Worm (Caenorhabditis elegans) whole organism, mixed stage, embryonic: ENCODE measurements around the gene Y41C4A.11.

Experiments
- M03D4.4 ChIP-seq: sonication (generic microtip); optimal IDR thresholded peaks from 2 replicates; lab custom pipeline; 2017; ENCODE audit warnings: mild to moderate bottlenecking, missing genetic modification characterization, missing compliant biosample characterization
- bed-3 ChIP-seq: fragments of 200-800 bp; sonication (Bioruptor generic); optimal IDR thresholded peaks from 3 replicates; lab custom pipeline; 2018; ENCODE audit warnings: mild to moderate bottlenecking, missing genetic modification characterization, moderate library complexity, missing compliant biosample characterization
- ceh-39 ChIP-seq: fragments of 150-350 bp; optimal IDR thresholded peaks from 2 replicates; lab custom pipeline; 2014; ENCODE audit warnings: missing biosample characterization, missing genetic modification characterization
- ceh-83 ChIP-seq: fragments of 200-800 bp; sonication (Bioruptor generic); optimal IDR thresholded peaks from 2 replicates; lab custom pipeline; 2018; ENCODE audit warnings: mild to moderate bottlenecking, missing genetic modification characterization, missing compliant biosample characterization
- ces-1 ChIP-seq: fragments of 150-350 bp; optimal IDR thresholded peaks from 2 replicates; lab custom pipeline; 2014; ENCODE audit warnings: missing biosample characterization, missing genetic modification reagents, missing genetic modification characterization
- cnd-1 ChIP-seq: fragments of 200-800 bp; sonication (Bioruptor generic); optimal IDR thresholded peaks from 2 replicates; lab custom pipeline; 2018; ENCODE audit warnings: mild to moderate bottlenecking, missing genetic modification characterization, missing compliant biosample characterization
- drap-1 ChIP-seq: fragments of 200-800 bp; sonication (Bioruptor generic); optimal IDR thresholded peaks from 3 replicates; lab custom pipeline; 2018; ENCODE audit warnings: mild to moderate bottlenecking, missing genetic modification characterization, missing compliant biosample characterization
- elt-1 ChIP-seq: sonication (generic microtip); optimal IDR thresholded peaks from 2 replicates; lab custom pipeline; 2017; ENCODE audit warnings: missing genetic modification characterization, mild to moderate bottlenecking, missing compliant biosample characterization, antibody characterized with exemption, moderate library complexity, borderline replicate concordance; ENCODE audit not compliant: insufficient read depth
- flh-1 ChIP-seq: fragments of 200-800 bp; sonication (Bioruptor generic); optimal IDR thresholded peaks from 2 replicates; lab custom pipeline; 2018; ENCODE audit warnings: mild to moderate bottlenecking, missing genetic modification characterization, moderate library complexity, missing compliant biosample characterization
- ham-2 ChIP-seq: fragments of 200-800 bp; sonication (Bioruptor generic); optimal IDR thresholded peaks from 2 replicates; lab custom pipeline; 2018; ENCODE audit warnings: mild to moderate bottlenecking, missing genetic modification characterization, missing compliant biosample characterization
- hlh-1 ChIP-seq: fragments of 150-350 bp; optimal IDR thresholded peaks from 2 replicates; lab custom pipeline; 2014; ENCODE audit warnings: missing biosample characterization, missing genetic modification reagents, missing genetic modification characterization
- lin-13 ChIP-seq: fragments of 150-350 bp; optimal IDR thresholded peaks from 2 replicates; lab custom pipeline; 2014; ENCODE audit warnings: missing biosample characterization, missing genetic modification characterization
- lin-32 ChIP-seq: fragments of 200-800 bp; sonication (Bioruptor generic); optimal IDR thresholded peaks from 2 replicates; lab custom pipeline; 2018; ENCODE audit warnings: mild to moderate bottlenecking, missing genetic modification characterization, missing compliant biosample characterization
- lsy-2 ChIP-seq: fragments of 150-350 bp; optimal IDR thresholded peaks from 2 replicates; lab custom pipeline; 2014; ENCODE audit warnings: missing biosample characterization, missing genetic modification characterization
- mab-5 ChIP-seq: fragments of 150-350 bp; optimal IDR thresholded peaks from 2 replicates; lab custom pipeline; 2014; ENCODE audit warnings: missing biosample characterization, missing genetic modification characterization
- mep-1 ChIP-seq: fragments of 150-350 bp; optimal IDR thresholded peaks from 2 replicates; lab custom pipeline; 2017; ENCODE audit warnings: missing biosample characterization, missing genetic modification reagents, missing genetic modification characterization, inconsistent platforms
- mls-2 ChIP-seq: sonication (generic microtip); optimal IDR thresholded peaks from 2 replicates; lab custom pipeline; 2016; ENCODE audit warnings: mild to moderate bottlenecking, missing genetic modification characterization, moderate library complexity, missing compliant biosample characterization
- nhr-2 ChIP-seq: fragments of 150-350 bp; optimal IDR thresholded peaks from 2 replicates; lab custom pipeline; 2014; ENCODE audit warnings: missing biosample characterization, missing genetic modification characterization
- nhr-237 ChIP-seq: fragments of 150-350 bp; optimal IDR thresholded peaks from 2 replicates; lab custom pipeline; 2014; ENCODE audit warnings: missing biosample characterization, missing genetic modification characterization
- nhr-28 ChIP-seq: fragments of 150-350 bp; optimal IDR thresholded peaks from 2 replicates; lab custom pipeline; 2014; ENCODE audit warnings: missing biosample characterization, missing genetic modification characterization
- nhr-76 ChIP-seq: sonication (generic microtip); optimal IDR thresholded peaks from 2 replicates; lab custom pipeline; 2017; ENCODE audit warnings: missing biosample characterization, missing genetic modification characterization
- pha-4 ChIP-seq: fragments of 150-350 bp; optimal IDR thresholded peaks from 2 replicates; lab custom pipeline; 2018; ENCODE audit warnings: missing biosample characterization, missing genetic modification reagents, missing genetic modification characterization
- sem-2 ChIP-seq: fragments of 200-800 bp; sonication (Bioruptor generic); optimal IDR thresholded peaks from 2 replicates; lab custom pipeline; 2018; ENCODE audit warnings: mild to moderate bottlenecking, missing genetic modification characterization, missing compliant biosample characterization
- sptf-1 ChIP-seq: sonication (generic microtip); optimal IDR thresholded peaks from 2 replicates; lab custom pipeline; 2017; ENCODE audit warnings: mild to moderate bottlenecking, missing genetic modification characterization, moderate library complexity, missing compliant biosample characterization
- tbx-8 ChIP-seq: fragments of 200-800 bp; sonication (Bioruptor generic); optimal IDR thresholded peaks from 2 replicates; lab custom pipeline; 2018; ENCODE audit warnings: mild to moderate bottlenecking, missing genetic modification characterization, moderate library complexity, missing compliant biosample characterization
- unc-39 ChIP-seq: fragments of 150-350 bp; optimal IDR thresholded peaks from 2 replicates; lab custom pipeline; 2014; ENCODE audit warnings: missing biosample characterization, missing genetic modification characterization
- unc-62 ChIP-seq: fragments of 150-350 bp; optimal IDR thresholded peaks from 2 replicates; lab custom pipeline; 2014; ENCODE audit warnings: missing biosample characterization, missing genetic modification reagents, missing genetic modification characterization
- zip-8 ChIP-seq: fragments of 150-350 bp; optimal IDR thresholded peaks from 2 replicates; lab custom pipeline; 2014; ENCODE audit warnings: missing biosample characterization, missing genetic modification characterization
- ztf-11 ChIP-seq: fragments of 150-350 bp; optimal IDR thresholded peaks from 2 replicates; lab custom pipeline; 2014; ENCODE audit warnings: missing biosample characterization, missing genetic modification characterization

Y41C4A.11 gene

DNA sequence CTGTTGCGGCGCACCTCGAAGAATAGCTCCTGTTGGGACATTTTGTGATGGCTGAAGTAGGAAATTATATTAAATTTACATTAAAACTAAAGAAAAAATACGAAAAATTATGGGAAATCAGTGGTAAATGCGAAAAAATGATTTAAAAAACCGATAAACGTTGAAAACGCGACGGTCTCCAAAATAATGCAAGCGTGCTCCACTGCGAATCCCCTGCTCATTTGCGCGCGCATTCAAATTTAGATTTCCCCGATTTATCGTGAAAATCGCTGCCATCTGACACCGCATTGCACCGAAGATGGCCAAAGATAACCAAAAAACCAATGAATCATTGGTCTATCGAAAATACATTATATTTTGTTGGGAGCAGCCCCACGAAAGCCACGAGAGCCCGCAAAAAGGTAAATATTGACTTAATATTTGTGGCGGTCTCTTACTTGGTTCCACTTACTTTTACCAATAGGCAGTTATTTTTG is at the start of gene Y41C4A.11, which contains the start of gene elb-1:
Gene Y41C4A.11, plus strand, starts transcription at position 461 of the 476 bp plus-strand sequence.
Gene elb-1, minus strand, starts transcription at position 51 of the 476 bp plus-strand sequence.
- TF ChIP-seq elt-1 (tag; lab: Kevin White, UChicago) (peak; percentile 71), zip-8 (tag; lab: Kevin White, UChicago) (no peak), ztf-11 (tag; lab: Kevin White, UChicago) (no peak), nhr-237 (tag; lab: Kevin White, UChicago) (peak; percentile 27), mep-1 (tag; lab: Kevin White, UChicago) (peak; percentile 75), bed-3 (GFP tag; lab: Kevin White, UChicago) (no peak), ceh-39 (tag; lab: Kevin White, UChicago) (peak; percentile 79), lsy-2 (tag; lab: Kevin White, UChicago) (peak; percentile 47), lin-13 (peak; percentile 46), ceh-83 (GFP tag; lab: Kevin White, UChicago) (no peak), pha-4 (tag; lab: Kevin White, UChicago) (peak; percentile 11), unc-62 (GFP tag; lab: Kevin White, UChicago) (no peak), nhr-76 (no peak)

DNA sequence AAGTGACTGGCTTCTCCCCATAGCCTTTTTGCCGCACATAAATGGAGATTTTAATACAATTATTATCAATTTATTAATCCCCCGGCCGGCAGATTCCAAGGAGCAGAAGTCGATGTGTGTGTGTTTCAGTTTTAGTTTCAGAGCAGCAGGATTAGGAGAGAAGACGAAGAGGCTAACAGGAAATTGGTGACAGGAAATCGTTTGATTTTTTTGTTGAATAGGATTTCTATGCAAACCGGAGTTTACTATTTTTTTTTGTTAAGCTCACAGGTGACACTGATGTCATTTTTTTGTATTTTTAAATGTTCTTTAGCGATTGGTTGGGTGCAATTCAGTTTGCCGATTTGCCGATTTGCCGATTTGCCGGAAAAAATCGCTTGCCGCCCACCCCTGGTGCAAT is 39.1 kb upstream of the Y41C4A.11 start:
- TF ChIP-seq ztf-11 (tag; lab: Kevin White, UChicago) (no peak), ceh-83 (GFP tag; lab: Kevin White, UChicago) (no peak), cnd-1 (no peak), hlh-1 (tag; lab: Kevin White, UChicago) (no peak), mep-1 (tag; lab: Kevin White, UChicago) (no peak), drap-1 (GFP tag; lab: Kevin White, UChicago) (no peak), ham-2 (GFP tag; lab: Kevin White, UChicago) (no peak), sem-2 (GFP tag; lab: Kevin White, UChicago) (no peak), mls-2 (no peak), lsy-2 (tag; lab: Kevin White, UChicago) (no peak), lin-13 (no peak), bed-3 (GFP tag; lab: Kevin White, UChicago) (no peak), unc-62 (GFP tag; lab: Kevin White, UChicago) (no peak), nhr-28 (tag; lab: Kevin White, UChicago) (no peak), tbx-8 (no peak), unc-39 (no peak), lin-32 (GFP tag; lab: Kevin White, UChicago) (no peak), elt-1 (tag; lab: Kevin White, UChicago) (no peak)

- peak; percentile 13 for TF ChIP-seq mls-2
- TF ChIP-seq ces-1 (GFP tag; lab: Kevin White, UChicago): peak; percentile 98
- no peak for TF ChIP-seq mab-5 (tag; lab: Kevin White, UChicago)
- no peak for TF ChIP-seq nhr-28 (tag; lab: Kevin White, UChicago)
- TF ChIP-seq, all 35 proteins: peak for 2
Measured at ce11 chrIII:11681461-11682014, 38.1 kb upstream of the Y41C4A.11 start.

DNA sequence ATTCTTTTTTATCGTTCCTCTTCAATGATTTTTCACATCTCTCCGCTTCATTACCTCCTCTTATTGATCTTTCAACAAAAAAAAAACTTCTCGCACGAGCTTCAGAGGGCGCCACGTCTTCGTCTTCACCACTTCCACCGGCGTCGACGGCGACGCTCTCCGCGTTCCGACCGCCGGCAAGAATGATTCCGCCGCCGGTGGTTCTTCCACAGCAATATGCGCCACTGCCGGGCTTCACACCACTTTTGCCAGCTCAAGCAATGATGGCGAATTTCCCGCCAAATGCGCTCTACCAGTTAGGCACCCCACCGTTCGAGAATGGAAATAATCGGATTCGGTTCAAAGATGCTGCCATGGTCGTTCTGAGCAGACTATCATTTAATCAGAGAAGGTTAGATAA is 36.6 kb upstream of the Y41C4A.11 start:
- TF ChIP-seq ham-2 (GFP tag; lab: Kevin White, UChicago) (no peak), unc-39 (no peak), mep-1 (tag; lab: Kevin White, UChicago) (no peak), sptf-1 (no peak), ceh-39 (tag; lab: Kevin White, UChicago) (no peak), nhr-28 (tag; lab: Kevin White, UChicago) (no peak)
- TF ChIP-seq, all 35 proteins: peak for 0

DNA sequence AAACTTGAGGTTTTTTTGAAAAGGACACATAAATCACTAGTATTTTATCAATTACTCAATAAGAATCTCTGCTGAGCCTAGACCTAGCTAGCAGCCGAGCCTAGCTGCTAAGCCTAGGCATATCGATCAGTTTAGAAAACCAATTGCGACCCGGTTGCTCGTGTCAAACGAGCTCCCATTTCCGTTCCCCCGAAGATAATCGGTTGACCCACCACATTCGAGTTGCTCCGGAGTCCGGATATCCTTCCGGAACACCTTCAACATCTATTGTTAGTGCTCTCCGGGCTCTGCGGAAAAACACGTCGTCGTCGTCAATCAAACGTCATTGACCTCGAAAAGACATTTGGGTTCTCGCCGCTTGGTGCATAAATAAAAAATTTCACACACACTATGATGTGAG is 35.9 kb upstream of the Y41C4A.11 start:
- no peak for TF ChIP-seq M03D4.4 (tag; lab: Kevin White, UChicago)
- no peak for TF ChIP-seq flh-1 (GFP tag; lab: Kevin White, UChicago)
- no peak for TF ChIP-seq hlh-1 (tag; lab: Kevin White, UChicago)
- TF ChIP-seq nhr-2 (tag; lab: Kevin White, UChicago): no peak
- TF ChIP-seq lin-32 (GFP tag; lab: Kevin White, UChicago): no peak
- TF ChIP-seq mep-1 (tag; lab: Kevin White, UChicago): no peak
